Fruit fly (Drosophila melanogaster) whole organism, larva: ENCODE results near the gene CG5890.

Experiments used
- noc ChIP-seq: fragments of 200-800 bp; sonication (Bioruptor generic); optimal IDR thresholded peaks from 3 replicates; lab custom pipeline; 2019; ENCODE audit warnings: missing biosample characterization, mild to moderate bottlenecking, missing genetic modification characterization, moderate library complexity

Gene CG5890

dm6 chr3R:25855594-25856305, at the start of gene CG5890:
CG5890 (plus strand) TSS chr3R:25856154.
- TF ChIP-seq noc (tag; lab: Kevin White, UChicago), result no peak

- TF ChIP-seq noc (tag; lab: Kevin White, UChicago), result no peak
Observed at dm6 chr3R:25810796-25811195, 45.2 kb upstream of the CG5890 start, which contains the start of gene CG5024. CG5024 (plus strand) TSS chr3R:25811096.

dm6 chr3R:25811611-25812010, 44.3 kb upstream of the CG5890 start, which contains the start of the genes Acam and CG17770:
Acam (plus strand) TSS chr3R:25811911.
CG17770 (plus strand) TSS chr3R:25811911.
- TF ChIP-seq noc (tag; lab: Kevin White, UChicago), result no peak

- no peak for TF ChIP-seq noc (tag; lab: Kevin White, UChicago)
Observed at dm6 chr3R:25815179-25815578, 40.8 kb upstream of the CG5890 start, which contains the start of gene CG14354. CG14354 (plus strand) TSS chr3R:25815479.

- TF ChIP-seq noc (tag; lab: Kevin White, UChicago), result no peak
Observed at dm6 chr3R:25829598-25829997, 26.4 kb upstream of the CG5890 start, which contains the start of gene Mst57Dc. Mst57Dc (minus strand) TSS chr3R:25829698.

dm6 chr3R:25830128-25830527, 25.8 kb upstream of the CG5890 start, which contains the start of gene Sfp96F:
Sfp96F (minus strand) TSS chr3R:25830228.
- no peak for TF ChIP-seq noc (tag; lab: Kevin White, UChicago)

- no peak for TF ChIP-seq noc (tag; lab: Kevin White, UChicago)
Observed at dm6 chr3R:25830814-25831213, 25.1 kb upstream of the CG5890 start, which contains the start of gene Mst57Db. Mst57Db (minus strand) TSS chr3R:25830914.

dm6 chr3R:25831799-25832280, 24.1 kb upstream of the CG5890 start, which contains the start of the genes Mst57Da and alpha4GT2:
Mst57Da (minus strand) TSS chr3R:25831899.
alpha4GT2 (plus strand) TSS chr3R:25832230.
- no peak for TF ChIP-seq noc (tag; lab: Kevin White, UChicago)

dm6 chr3R:25851224-25851682, 4.7 kb upstream of the CG5890 start, which contains the start of the genes CG14545 and CG5886:
CG14545 (minus strand) TSS chr3R:25851291.
CG5886 (plus strand) TSS chr3R:25851632.
- no peak for TF ChIP-seq noc (tag; lab: Kevin White, UChicago)

- TF ChIP-seq noc (tag; lab: Kevin White, UChicago), result no peak
Observed at dm6 chr3R:25854825-25855224, 1.1 kb upstream of the CG5890 start.

dm6 chr3R:25870389-25870788, 14.4 kb downstream of the CG5890 start:
- TF ChIP-seq noc (tag; lab: Kevin White, UChicago), result no peak

- no peak for TF ChIP-seq noc (tag; lab: Kevin White, UChicago)
Observed at dm6 chr3R:25876639-25877038, 20.7 kb downstream of the CG5890 start.

dm6 chr3R:25877064-25877463, 21.1 kb downstream of the CG5890 start:
- no peak for TF ChIP-seq noc (tag; lab: Kevin White, UChicago)

dm6 chr3R:25879324-25879766, 23.4 kb downstream of the CG5890 start:
- no peak for TF ChIP-seq noc (tag; lab: Kevin White, UChicago)

- no peak for TF ChIP-seq noc (tag; lab: Kevin White, UChicago)
Observed at dm6 chr3R:25880198-25880970, 24.4 kb downstream of the CG5890 start.
